Fruit fly (Drosophila melanogaster) S2 (cell line): ENCODE measurements around the gene CG13309.

Experiments
- CG8478 ChIP-seq: fragments of >200 bp; optimal IDR thresholded peaks from 2 replicates; lab custom pipeline; 2018
- CTCF ChIP-seq, 2 experiments: fragments of >200 bp; optimal IDR thresholded peaks; 2 replicates each; lab custom pipeline; 2018

Gene CG13309

dm6 chr3L:8810095-8810494, at the start of gene CG13309:
Gene CG13309, plus strand, starts transcription at chr3L:8810395.
- TF ChIP-seq CG8478 (lab: Kevin White, UChicago) (no peak), CTCF (optimal IDR thresholded peaks at IDR 0.05; lab: Kevin White, UChicago) (no peak)

dm6 chr3L:8763037-8763454, 47.1 kb upstream of the CG13309 start:
- TF ChIP-seq CTCF (optimal IDR thresholded peaks at IDR 0.05; lab: Kevin White, UChicago) (no peak), CG8478 (lab: Kevin White, UChicago) (no peak)

- TF ChIP-seq CG8478 (lab: Kevin White, UChicago) (no peak), CTCF (optimal IDR thresholded peaks at IDR 0.05; lab: Kevin White, UChicago) (no peak)
Measured at dm6 chr3L:8763794-8764193, 46.4 kb upstream of the CG13309 start.

- TF ChIP-seq CTCF (optimal IDR thresholded peaks at IDR 0.05; lab: Kevin White, UChicago) (no peak), CG8478 (lab: Kevin White, UChicago) (no peak)
Measured at dm6 chr3L:8765493-8765892, 44.7 kb upstream of the CG13309 start.

dm6 chr3L:8765969-8766538, 44.1 kb upstream of the CG13309 start:
- TF ChIP-seq CG8478 (lab: Kevin White, UChicago) (no peak), CTCF (optimal IDR thresholded peaks at IDR 0.05; lab: Kevin White, UChicago) (no peak)

- TF ChIP-seq CG8478 (lab: Kevin White, UChicago): no peak
- no peak for TF ChIP-seq CTCF (optimal IDR thresholded peaks at IDR 0.05; lab: Kevin White, UChicago)
Measured at dm6 chr3L:8767876-8768275, 42.3 kb upstream of the CG13309 start.

dm6 chr3L:8770616-8771229, 39.5 kb upstream of the CG13309 start:
- TF ChIP-seq CTCF (optimal IDR thresholded peaks at IDR 0.05; lab: Kevin White, UChicago) (no peak), CG8478 (lab: Kevin White, UChicago) (no peak)

- TF ChIP-seq CTCF (optimal IDR thresholded peaks at IDR 0.05; lab: Kevin White, UChicago): no peak
- no peak for TF ChIP-seq CG8478 (lab: Kevin White, UChicago)
Measured at dm6 chr3L:8772998-8773684, 37.1 kb upstream of the CG13309 start.

dm6 chr3L:8773713-8774112, 36.5 kb upstream of the CG13309 start:
- TF ChIP-seq CG8478 (lab: Kevin White, UChicago) (no peak), CTCF (optimal IDR thresholded peaks at IDR 0.05; lab: Kevin White, UChicago) (no peak)

dm6 chr3L:8774974-8775731, 35.0 kb upstream of the CG13309 start:
- TF ChIP-seq CTCF (optimal IDR thresholded peaks at IDR 0.05; lab: Kevin White, UChicago) (no peak), CG8478 (lab: Kevin White, UChicago) (no peak)

- TF ChIP-seq CTCF (optimal IDR thresholded peaks at IDR 0.05; lab: Kevin White, UChicago) (no peak), CG8478 (lab: Kevin White, UChicago) (no peak)
Measured at dm6 chr3L:8777313-8777924, 32.8 kb upstream of the CG13309 start.

- TF ChIP-seq CG8478 (lab: Kevin White, UChicago) (no peak), CTCF (optimal IDR thresholded peaks at IDR 0.05; lab: Kevin White, UChicago) (no peak)
Measured at dm6 chr3L:8780723-8781296, 29.4 kb upstream of the CG13309 start.

dm6 chr3L:8781993-8782392, 28.2 kb upstream of the CG13309 start:
- TF ChIP-seq CTCF (optimal IDR thresholded peaks at IDR 0.05; lab: Kevin White, UChicago) (no peak), CG8478 (lab: Kevin White, UChicago) (no peak)

DNA sequence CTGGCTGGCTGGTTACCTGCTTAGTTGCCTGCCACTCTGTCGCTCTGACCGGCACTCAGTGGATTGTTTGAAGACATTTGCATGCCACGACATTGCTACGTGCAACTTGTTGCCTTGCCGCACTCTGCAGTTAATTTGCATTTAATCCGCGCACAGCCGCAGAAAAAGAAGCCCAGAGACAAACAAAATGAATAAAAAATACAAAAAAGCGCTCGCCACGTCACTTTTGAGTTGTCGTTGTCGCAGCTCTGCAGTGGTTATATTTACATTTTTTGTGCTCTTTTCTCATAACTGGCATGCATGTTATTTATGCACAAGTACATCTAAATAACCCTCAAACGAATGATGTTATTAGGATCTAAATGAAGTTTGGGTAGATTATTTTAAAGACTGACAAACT, 26.9 kb upstream of the CG13309 start:
- no peak for TF ChIP-seq CG8478 (lab: Kevin White, UChicago)
- no peak for TF ChIP-seq CTCF (optimal IDR thresholded peaks at IDR 0.05; lab: Kevin White, UChicago)
